In genomic region chr3R:21199085-21199899, dm6 we compare ENCODE assay signal across 2 fruit fly cellular contexts.
TF ChIP-seq lines count a peak whose summit lies in the region.

No protein-coding gene starts in this region.

TF ChIP-seq in whole organism, embryonic, 481 proteins besides CTCF, POLR2A, EP300 and RAD21 (continued from another document and continues in another):
- TF ChIP-seq CG10543 (GFP tag; optimal IDR thresholded peaks at IDR 0.05; lab: Kevin White, UChicago), result peak; percentile 48
- TF ChIP-seq CG7556 (GFP tag; optimal IDR thresholded peaks at IDR 0.05; lab: Kevin White, UChicago), result no peak
- no peak for TF ChIP-seq Myb (GFP tag; optimal IDR thresholded peaks at IDR 0.05; lab: Kevin White, UChicago)
- no peak for TF ChIP-seq CG8924 (tag; optimal IDR thresholded peaks at IDR 0.05; lab: Kevin White, UChicago)
- peak; percentile 31 for TF ChIP-seq kah (GFP tag; optimal IDR thresholded peaks at IDR 0.05; lab: Kevin White, UChicago)
- TF ChIP-seq Trl (optimal IDR thresholded peaks at IDR 0.05; lab: Kevin White, UChicago), result peak; percentile 68 to 85
- no peak for TF ChIP-seq Trl (GFP tag; optimal IDR thresholded peaks at IDR 0.05; lab: Kevin White, UChicago)
- no peak for TF ChIP-seq Awh (GFP tag; IDR thresholded peaks at IDR 0.05; lab: Robert Waterston, UW)
- peak; percentile 7; the same call in 1 of the 2 replicates for TF ChIP-seq CG32532 (GFP tag; IDR thresholded peaks at IDR 0.05; lab: Robert Waterston, UW)
- peak; percentile 94 for TF ChIP-seq sr (GFP tag; IDR thresholded peaks at IDR 0.05; lab: Robert Waterston, UW)
- TF ChIP-seq CG10267 (tag; optimal IDR thresholded peaks at IDR 0.05; lab: Kevin White, UChicago), result no peak
- TF ChIP-seq tgo (GFP tag; IDR thresholded peaks at IDR 0.05; lab: Robert Waterston, UW), result no peak
- TF ChIP-seq CG4404 (GFP tag; IDR thresholded peaks at IDR 0.05; lab: Robert Waterston, UW), result no peak
- peak; percentile 55 for TF ChIP-seq exex (tag; optimal IDR thresholded peaks at IDR 0.05; lab: Kevin White, UChicago)
- no peak for TF ChIP-seq CG13775 (GFP tag; optimal IDR thresholded peaks at IDR 0.05; lab: Kevin White, UChicago)
- TF ChIP-seq cwo (GFP tag; optimal IDR thresholded peaks at IDR 0.05; lab: Kevin White, UChicago), result peak; percentile 98
- no peak for TF ChIP-seq dm (GFP tag; optimal IDR thresholded peaks at IDR 0.05; lab: Kevin White, UChicago)
- no peak for TF ChIP-seq CG17361 (GFP tag; IDR thresholded peaks at IDR 0.05; lab: Robert Waterston, UW)
- no peak for TF ChIP-seq Xbp1 (GFP tag; optimal IDR thresholded peaks at IDR 0.05; lab: Kevin White, UChicago)
- TF ChIP-seq Med (GFP tag; lab: Kevin White, UChicago), result peak; percentile 37
- TF ChIP-seq HmgZ (tag; optimal IDR thresholded peaks at IDR 0.05; lab: Kevin White, UChicago), result no peak
- TF ChIP-seq CG15601 (tag; optimal IDR thresholded peaks at IDR 0.05; lab: Kevin White, UChicago), result no peak
- no peak for TF ChIP-seq Bdp1 (GFP tag; optimal IDR thresholded peaks at IDR 0.05; lab: Kevin White, UChicago)
- no peak for TF ChIP-seq luna (GFP tag; optimal IDR thresholded peaks at IDR 0.05; lab: Kevin White, UChicago)
- TF ChIP-seq E2f2 (GFP tag; IDR thresholded peaks at IDR 0.05; lab: Robert Waterston, UW), result no peak
- TF ChIP-seq Oaz (GFP tag; IDR thresholded peaks at IDR 0.05; lab: Robert Waterston, UW), result no peak
- peak; percentile 53 for TF ChIP-seq MTF-1 (GFP tag; optimal IDR thresholded peaks at IDR 0.05; lab: Kevin White, UChicago; ENCODE audit: borderline replicate concordance)
- no peak for TF ChIP-seq D19B (GFP tag; optimal IDR thresholded peaks at IDR 0.05; lab: Kevin White, UChicago)
- TF ChIP-seq sug (tag; optimal IDR thresholded peaks at IDR 0.05; lab: Kevin White, UChicago), result peak; percentile 82
- no peak for TF ChIP-seq Six4 (GFP tag; optimal IDR thresholded peaks at IDR 0.05; lab: Kevin White, UChicago)
- TF ChIP-seq az2 (GFP tag; optimal IDR thresholded peaks at IDR 0.05; lab: Kevin White, UChicago), result no peak
- no peak for TF ChIP-seq CG16863 (GFP tag; optimal IDR thresholded peaks at IDR 0.05; lab: Kevin White, UChicago)
- no peak for TF ChIP-seq CG1603 (tag; optimal IDR thresholded peaks at IDR 0.05; lab: Kevin White, UChicago)
- TF ChIP-seq sd (tag; optimal IDR thresholded peaks at IDR 0.05; lab: Kevin White, UChicago), result peak; percentile 25
- no peak for TF ChIP-seq CG2120 (GFP tag; optimal IDR thresholded peaks at IDR 0.05; lab: Kevin White, UChicago)
- TF ChIP-seq YL-1 (GFP tag; optimal IDR thresholded peaks at IDR 0.05; lab: Kevin White, UChicago), result no peak
- no peak for TF ChIP-seq cad (GFP tag; optimal IDR thresholded peaks at IDR 0.05; lab: Kevin White, UChicago)
- no peak for TF ChIP-seq NfI (GFP tag; optimal IDR thresholded peaks at IDR 0.05; lab: Kevin White, UChicago)
- TF ChIP-seq Mad (GFP tag; optimal IDR thresholded peaks at IDR 0.05; lab: Kevin White, UChicago), result no peak
- peak; percentile 7 for TF ChIP-seq Sox102F (GFP tag; optimal IDR thresholded peaks at IDR 0.05; lab: Kevin White, UChicago)
- 0 out of 4 replicates have a peak, but pooled peaks have one; percentile 50 for TF ChIP-seq chinmo (GFP tag; IDR thresholded peaks at IDR 0.05; lab: Robert Waterston, UW; ENCODE audit: partially characterized antibody)
- TF ChIP-seq Hmr (GFP tag; optimal IDR thresholded peaks at IDR 0.05; lab: Kevin White, UChicago), result no peak
- TF ChIP-seq CG13894 (tag; optimal IDR thresholded peaks at IDR 0.05; lab: Kevin White, UChicago), result no peak
- peak; percentile 78 for TF ChIP-seq cg (GFP tag; optimal IDR thresholded peaks at IDR 0.05; lab: Kevin White, UChicago)
- no peak for TF ChIP-seq Blimp-1 (GFP tag; optimal IDR thresholded peaks at IDR 0.05; lab: Kevin White, UChicago)
- no peak for TF ChIP-seq zen2 (GFP tag; IDR thresholded peaks at IDR 0.05; lab: Robert Waterston, UW; ENCODE audit: partially characterized antibody)
- TF ChIP-seq ftz-f1 (GFP tag; optimal IDR thresholded peaks at IDR 0.05; lab: Kevin White, UChicago), result peak; percentile 76
- TF ChIP-seq Nf-YB (GFP tag; optimal IDR thresholded peaks at IDR 0.05; lab: Kevin White, UChicago), result no peak
- no peak for TF ChIP-seq ro (GFP tag; IDR thresholded peaks at IDR 0.05; lab: Robert Waterston, UW)
- 0 out of 2 replicates have a peak, but pooled peaks have one; percentile 22 for TF ChIP-seq chm (GFP tag; IDR thresholded peaks at IDR 0.05; lab: Robert Waterston, UW)
- TF ChIP-seq grn (GFP tag; optimal IDR thresholded peaks at IDR 0.05; lab: Kevin White, UChicago), result peak; percentile 32
- TF ChIP-seq mirr (GFP tag; optimal IDR thresholded peaks at IDR 0.05; lab: Kevin White, UChicago), result peak; percentile 38
- TF ChIP-seq Oli (tag; optimal IDR thresholded peaks at IDR 0.05; lab: Kevin White, UChicago), result no peak
- TF ChIP-seq TFAM (GFP tag; optimal IDR thresholded peaks at IDR 0.05; lab: Kevin White, UChicago), result no peak
- TF ChIP-seq zen (tag; optimal IDR thresholded peaks at IDR 0.05; lab: Kevin White, UChicago), result no peak
- TF ChIP-seq sens (GFP tag; lab: Kevin White, UChicago), result peak; percentile 83
- TF ChIP-seq CG6254 (GFP tag; optimal IDR thresholded peaks at IDR 0.05; lab: Kevin White, UChicago), result no peak
- TF ChIP-seq CG8290 (GFP tag; optimal IDR thresholded peaks at IDR 0.05; lab: Kevin White, UChicago), result no peak
- peak in 1 of 2 experiments; percentile 4 for TF ChIP-seq CG8290 (tag; optimal IDR thresholded peaks at IDR 0.05; lab: Kevin White, UChicago)
- peak; percentile 28; the same call in 1 of the 2 replicates for TF ChIP-seq Rfx (GFP tag; IDR thresholded peaks at IDR 0.05; lab: Robert Waterston, UW)
- TF ChIP-seq toy (GFP tag; IDR thresholded peaks at IDR 0.05; lab: Robert Waterston, UW), result no peak
- TF ChIP-seq en (GFP tag; optimal IDR thresholded peaks at IDR 0.05; lab: Kevin White, UChicago), result no peak
- TF ChIP-seq CG9797 (GFP tag; optimal IDR thresholded peaks at IDR 0.05; lab: Kevin White, UChicago), result no peak
- no peak for TF ChIP-seq CG2202 (tag; optimal IDR thresholded peaks at IDR 0.05; lab: Kevin White, UChicago)
- TF ChIP-seq CG5180 (GFP tag; optimal IDR thresholded peaks at IDR 0.05; lab: Kevin White, UChicago), result peak; percentile 28
- TF ChIP-seq aop (GFP tag; IDR thresholded peaks at IDR 0.05; lab: Robert Waterston, UW), result no peak
- TF ChIP-seq CG2889 (GFP tag; IDR thresholded peaks at IDR 0.05; lab: Robert Waterston, UW), result no peak
- no peak for TF ChIP-seq CG7839 (tag; optimal IDR thresholded peaks at IDR 0.05; lab: Kevin White, UChicago)
- no peak for TF ChIP-seq Dad (GFP tag; optimal IDR thresholded peaks at IDR 0.05; lab: Kevin White, UChicago)

TF ChIP-seq in whole organism, prepupa, 60 proteins besides CTCF, POLR2A, EP300 and RAD21 (continued from another document):
- TF ChIP-seq CG1621 (tag; optimal IDR thresholded peaks at IDR 0.05; lab: Kevin White, UChicago) (no peak), CG8319 (GFP tag; optimal IDR thresholded peaks at IDR 0.05; lab: Kevin White, UChicago) (no peak), CG11762 (GFP tag; optimal IDR thresholded peaks at IDR 0.05; lab: Kevin White, UChicago; ENCODE audit: insufficient read depth) (no peak), Hr4 (GFP tag; optimal IDR thresholded peaks at IDR 0.05; lab: Kevin White, UChicago) (peak; percentile 1), Eip75B (GFP tag; optimal IDR thresholded peaks at IDR 0.05; lab: Kevin White, UChicago) (no peak), CG10631 (GFP tag; optimal IDR thresholded peaks at IDR 0.05; lab: Kevin White, UChicago) (no peak), fd85E (GFP tag; optimal IDR thresholded peaks at IDR 0.05; lab: Kevin White, UChicago) (no peak), esn (GFP tag; optimal IDR thresholded peaks at IDR 0.05; lab: Kevin White, UChicago) (no peak), Met (GFP tag; optimal IDR thresholded peaks at IDR 0.05; lab: Kevin White, UChicago) (no peak), Hr39 (GFP tag; optimal IDR thresholded peaks at IDR 0.05; lab: Kevin White, UChicago) (no peak), acj6 (GFP tag; optimal IDR thresholded peaks at IDR 0.05; lab: Kevin White, UChicago) (no peak), CG11902 (GFP tag; optimal IDR thresholded peaks at IDR 0.05; lab: Kevin White, UChicago) (no peak), Ets21C (GFP tag; optimal IDR thresholded peaks at IDR 0.05; lab: Kevin White, UChicago) (no peak), CG11294 (GFP tag; IDR thresholded peaks at IDR 0.05; lab: Robert Waterston, UW) (no peak), dac (GFP tag; optimal IDR thresholded peaks at IDR 0.05; lab: Kevin White, UChicago) (no peak), fd59A (GFP tag; optimal IDR thresholded peaks at IDR 0.05; lab: Kevin White, UChicago) (no peak), cyc (GFP tag; optimal IDR thresholded peaks at IDR 0.05; lab: Kevin White, UChicago) (no peak), Eip78C (GFP tag; lab: Kevin White, UChicago) (peak; percentile 55)
